Fruit fly (Drosophila melanogaster) whole organism, embryonic: Measurements from ENCODE around the gene Trf.

Source experiments
- CG10321 ChIP-seq: fragments of 200-800 bp; sonication (Bioruptor generic); IDR thresholded peaks from 2 replicates; pipeline ENCODE4 v1.3.6; 2022; ENCODE audit warnings: missing biosample characterization, missing genetic modification characterization
- CG11093 ChIP-seq: fragments of 200-800 bp; sonication (Bioruptor generic); IDR thresholded peaks from 3 replicates; pipeline ENCODE4 v1.3.6; 2022; ENCODE audit warnings: missing biosample characterization, missing genetic modification characterization
- CG12391 ChIP-seq: fragments of 200-800 bp; sonication (Bioruptor generic); optimal IDR thresholded peaks from 3 replicates; lab custom pipeline; 2018; ENCODE audit warnings: missing biosample characterization, mild to moderate bottlenecking, missing genetic modification characterization, moderate library complexity
- CG12769 ChIP-seq: fragments of 200-800 bp; sonication (Bioruptor generic); optimal IDR thresholded peaks from 2 replicates; lab custom pipeline; 2019; ENCODE audit warnings: missing biosample characterization, mild to moderate bottlenecking, missing genetic modification characterization, moderate library complexity
- CG14014 ChIP-seq: fragments of 200-800 bp; sonication (Bioruptor generic); IDR thresholded peaks from 2 replicates; pipeline ENCODE4 v1.3.6; 2022; ENCODE audit warnings: missing biosample characterization, missing genetic modification characterization
- CG1603 ChIP-seq: fragments of 200-800 bp; sonication (Bioruptor generic); optimal IDR thresholded peaks from 2 replicates; lab custom pipeline; 2019; ENCODE audit warnings: missing biosample characterization, mild to moderate bottlenecking, missing genetic modification characterization, moderate library complexity
- CG16863 ChIP-seq: fragments of 200-800 bp; sonication (Bioruptor generic); optimal IDR thresholded peaks from 3 replicates; lab custom pipeline; 2016; ENCODE audit warnings: missing biosample characterization, missing genetic modification characterization
- CG17829 ChIP-seq: fragments of 200-800 bp; optimal IDR thresholded peaks from 2 replicates; lab custom pipeline; 2019; ENCODE audit warnings: missing biosample characterization, mild to moderate bottlenecking, missing genetic modification characterization, moderate library complexity
- CG18011 ChIP-seq: fragments of 200-800 bp; sonication (Bioruptor generic); optimal IDR thresholded peaks from 2 replicates; lab custom pipeline; 2017; ENCODE audit warnings: missing biosample characterization, missing genetic modification characterization, mild to moderate bottlenecking, moderate library complexity, missing genotype
- CG18262 ChIP-seq: fragments of 200-800 bp; optimal IDR thresholded peaks from 3 replicates; lab custom pipeline; 2019; ENCODE audit warnings: missing biosample characterization, mild to moderate bottlenecking, missing genetic modification characterization, moderate library complexity
- CG1832 ChIP-seq: fragments of 200-800 bp; sonication (Bioruptor generic); optimal IDR thresholded peaks from 2 replicates; lab custom pipeline; 2017; ENCODE audit warnings: missing biosample characterization, mild to moderate bottlenecking, missing genetic modification characterization, inconsistent platforms
- CG2116 ChIP-seq: fragments of 200-800 bp; sonication (Bioruptor generic); optimal IDR thresholded peaks from 3 replicates; lab custom pipeline; 2018; ENCODE audit warnings: missing biosample characterization, mild to moderate bottlenecking, missing genetic modification characterization
- CG2199 ChIP-seq: fragments of 200-800 bp; sonication (Bioruptor generic); IDR thresholded peaks from 3 replicates; pipeline ENCODE4 v1.3.6; 2022; ENCODE audit warnings: missing biosample characterization, missing genetic modification characterization
- CG2712 ChIP-seq: fragments of 200-800 bp; optimal IDR thresholded peaks from 3 replicates; lab custom pipeline; 2019; ENCODE audit warnings: missing biosample characterization, mild to moderate bottlenecking, missing genetic modification characterization, moderate library complexity
- CG3163 ChIP-seq: fragments of 200-800 bp; sonication (Bioruptor generic); optimal IDR thresholded peaks from 3 replicates; lab custom pipeline; 2016; ENCODE audit warnings: missing biosample characterization, missing genetic modification characterization
- CG33557 ChIP-seq: fragments of 200-800 bp; sonication (Bioruptor generic); optimal IDR thresholded peaks from 2 replicates; lab custom pipeline; 2019; ENCODE audit warnings: missing biosample characterization, mild to moderate bottlenecking, missing genetic modification characterization, moderate library complexity
- CG8924 ChIP-seq: fragments of 200-800 bp; optimal IDR thresholded peaks from 3 replicates; lab custom pipeline; 2019; ENCODE audit warnings: missing biosample characterization, mild to moderate bottlenecking, missing genetic modification characterization, moderate library complexity
- CG9215 ChIP-seq: fragments of 200-800 bp; sonication (Bioruptor generic); IDR thresholded peaks from 2 replicates; pipeline ENCODE4 v1.3.6; 2022; ENCODE audit warnings: missing biosample characterization, missing genetic modification characterization
- CHES-1-like ChIP-seq: fragments of 200-800 bp; sonication (Bioruptor generic); optimal IDR thresholded peaks from 2 replicates; lab custom pipeline; 2016; ENCODE audit warnings: missing biosample characterization, missing genetic modification characterization
- Deaf1 ChIP-seq: fragments of 200-800 bp; optimal IDR thresholded peaks from 3 replicates; lab custom pipeline; 2019; ENCODE audit warnings: missing biosample characterization, mild to moderate bottlenecking, missing genetic modification characterization, moderate library complexity
- Hmr ChIP-seq: fragments of 200-800 bp; sonication (Bioruptor generic); optimal IDR thresholded peaks from 3 replicates; lab custom pipeline; 2017; ENCODE audit warnings: mild to moderate bottlenecking, missing biosample characterization, missing genetic modification reagents, missing genetic modification characterization
- Hr78 ChIP-seq, 2 experiments: fragments of 200-800 bp in 1 of 2; fragments of >200 bp in 1 of 2; sonication (Bioruptor generic) in 1 of 2; optimal IDR thresholded peaks; 2 replicates each; lab custom pipeline; 2017 to 2019; ENCODE audit warnings: missing biosample characterization in 2 of 2, missing genetic modification characterization in 2 of 2, mild to moderate bottlenecking in 1 of 2, moderate library complexity in 1 of 2
- Med ChIP-seq: fragments of 200-800 bp; sonication (Bioruptor generic); peaks from one replicate; lab custom pipeline; 2016; ENCODE audit warnings: missing biosample characterization, missing genetic modification characterization, mild to moderate bottlenecking, inconsistent platforms, moderate library complexity
- Nf-YB ChIP-seq: fragments of 200-800 bp; sonication (Bioruptor generic); optimal IDR thresholded peaks from 3 replicates; lab custom pipeline; 2019; ENCODE audit warnings: missing biosample characterization, mild to moderate bottlenecking, missing genetic modification characterization, moderate library complexity
- Oaz ChIP-seq: fragments of 200-800 bp; sonication (Bioruptor generic); IDR thresholded peaks from 2 replicates; pipeline ENCODE4 v1.3.6; 2022; ENCODE audit warnings: missing biosample characterization, missing genetic modification characterization
- Pdp1 ChIP-seq, 2 experiments: fragments of 200-800 bp; sonication (Bioruptor generic); optimal IDR thresholded peaks; 3 replicates each; lab custom pipeline; 2016; ENCODE audit warnings: missing biosample characterization in 2 of 2, missing genetic modification characterization in 2 of 2, mild to moderate bottlenecking in 1 of 2, moderate library complexity in 1 of 2
- TFAM ChIP-seq: fragments of 200-800 bp; sonication (Bioruptor generic); optimal IDR thresholded peaks from 2 replicates; lab custom pipeline; 2017; ENCODE audit warnings: missing biosample characterization, missing genetic modification characterization, inconsistent platforms
- Vsx1 ChIP-seq: fragments of 200-800 bp; sonication (Bioruptor generic); optimal IDR thresholded peaks from 2 replicates; lab custom pipeline; 2017; ENCODE audit warnings: missing biosample characterization, mild to moderate bottlenecking, missing genetic modification characterization, missing genetic modification reagents
- ase ChIP-seq: fragments of 200-800 bp; sonication (Bioruptor generic); IDR thresholded peaks from 3 replicates; pipeline ENCODE4 v1.3.6; 2022; ENCODE audit warnings: missing biosample characterization, missing genetic modification characterization
- bab2 ChIP-seq: fragments of 200-800 bp; sonication (Bioruptor generic); optimal IDR thresholded peaks from 2 replicates; lab custom pipeline; 2016; ENCODE audit warnings: missing biosample characterization, missing genetic modification characterization
- bbx ChIP-seq: fragments of 200-800 bp; sonication (Bioruptor generic); IDR thresholded peaks from 2 replicates; pipeline ENCODE4 v1.3.6; 2022; ENCODE audit warnings: missing biosample characterization, missing genetic modification characterization; ENCODE audit not compliant: partially characterized antibody
- cas ChIP-seq: fragments of 200-800 bp; sonication (Bioruptor generic); IDR thresholded peaks from 2 replicates; pipeline ENCODE4 v1.3.6; 2022; ENCODE audit warnings: missing biosample characterization, missing genetic modification characterization
- chm ChIP-seq: fragments of 200-800 bp; sonication (Bioruptor generic); IDR thresholded peaks from 2 replicates; pipeline ENCODE4 v1.3.6; 2022; ENCODE audit warnings: missing biosample characterization, missing genetic modification characterization
- chn ChIP-seq: fragments of 200-800 bp; sonication (Bioruptor generic); optimal IDR thresholded peaks from 2 replicates; lab custom pipeline; 2016; ENCODE audit warnings: missing biosample characterization, missing genetic modification characterization
- dimm ChIP-seq: fragments of 200-800 bp; sonication (Bioruptor generic); IDR thresholded peaks from 2 replicates; pipeline ENCODE4 v1.3.6; 2022; ENCODE audit warnings: missing biosample characterization, missing genetic modification characterization
- eve ChIP-seq, 2 experiments: fragments of >200 bp; optimal IDR thresholded peaks; 2 replicates each; lab custom pipeline; 2017; ENCODE audit warnings: missing biosample characterization in 2 of 2, missing genetic modification characterization in 2 of 2
- eyg ChIP-seq: fragments of 200-800 bp; sonication (Bioruptor generic); optimal IDR thresholded peaks from 3 replicates; lab custom pipeline; 2016; ENCODE audit warnings: missing biosample characterization, missing genetic modification characterization
- knrl ChIP-seq: fragments of 200-800 bp; sonication (Bioruptor generic); IDR thresholded peaks from 3 replicates; pipeline ENCODE4 v1.3.6; 2022; ENCODE audit warnings: missing biosample characterization, missing genetic modification characterization; ENCODE audit not compliant: partially characterized antibody
- nau ChIP-seq: fragments of 200-800 bp; sonication (Bioruptor generic); optimal IDR thresholded peaks from 3 replicates; lab custom pipeline; 2017; ENCODE audit warnings: missing biosample characterization, mild to moderate bottlenecking, missing genetic modification characterization, missing genetic modification reagents
- nerfin-1 ChIP-seq: fragments of 200-800 bp; sonication (Bioruptor generic); optimal IDR thresholded peaks from 3 replicates; lab custom pipeline; 2019; ENCODE audit warnings: missing biosample characterization, mild to moderate bottlenecking, missing genetic modification characterization, moderate library complexity
- nom ChIP-seq: fragments of 200-800 bp; sonication (Bioruptor generic); optimal IDR thresholded peaks from 2 replicates; lab custom pipeline; 2017; ENCODE audit warnings: missing biosample characterization, missing genetic modification characterization, mild to moderate bottlenecking, moderate library complexity, missing genetic modification reagents
- odd ChIP-seq: fragments of 200-800 bp; sonication (Bioruptor generic); optimal IDR thresholded peaks from 2 replicates; lab custom pipeline; 2017; ENCODE audit warnings: missing biosample characterization, mild to moderate bottlenecking, missing genetic modification characterization
- pzg ChIP-seq: fragments of 200-800 bp; sonication (Bioruptor generic); optimal IDR thresholded peaks from 3 replicates; lab custom pipeline; 2018; ENCODE audit warnings: missing biosample characterization, mild to moderate bottlenecking, missing genetic modification characterization, moderate library complexity
- row ChIP-seq: fragments of 200-800 bp; sonication (Bioruptor generic); IDR thresholded peaks from 3 replicates; pipeline ENCODE4 v1.3.6; 2022; ENCODE audit warnings: missing biosample characterization, missing genetic modification characterization
- sqz ChIP-seq: fragments of 200-800 bp; sonication (Bioruptor generic); optimal IDR thresholded peaks from 3 replicates; lab custom pipeline; 2018; ENCODE audit warnings: missing biosample characterization, mild to moderate bottlenecking, missing genetic modification characterization
- tin ChIP-seq: fragments of 200-800 bp; sonication (Bioruptor generic); optimal IDR thresholded peaks from 3 replicates; lab custom pipeline; 2016; ENCODE audit warnings: missing biosample characterization, missing genetic modification characterization
- unc-4 ChIP-seq: fragments of 200-800 bp; sonication (Bioruptor generic); IDR thresholded peaks from 2 replicates; pipeline ENCODE4 v1.3.6; 2022; ENCODE audit warnings: missing biosample characterization, missing genetic modification characterization; ENCODE audit not compliant: partially characterized antibody
- unpg ChIP-seq: fragments of 200-800 bp; sonication (Bioruptor generic); optimal IDR thresholded peaks from 3 replicates; lab custom pipeline; 2018; ENCODE audit warnings: missing biosample characterization, mild to moderate bottlenecking, missing genetic modification characterization, moderate library complexity
- vfl ChIP-seq: fragments of 200-800 bp; sonication (Bioruptor generic); optimal IDR thresholded peaks from 2 replicates; lab custom pipeline; 2016; ENCODE audit warnings: missing biosample characterization, missing genetic modification characterization

Trf gene

dm6 chr2L:8030693-8031210 is 41.9 kb upstream of the Trf start, which contains the start of gene Cka (continued):
- no peak for TF ChIP-seq Vsx1
- peak; percentile 46 for TF ChIP-seq CG33557
- no peak for TF ChIP-seq Hr78 (GFP tag; optimal IDR thresholded peaks at IDR 0.05; lab: Kevin White, UChicago)
- TF ChIP-seq ase (GFP tag; lab: Robert Waterston, UW), result 0 out of 3 replicates have a peak, but pooled peaks have one; percentile 28
- peak; percentile 47 for TF ChIP-seq sqz
- TF ChIP-seq Hmr (GFP tag; lab: Kevin White, UChicago), result peak; percentile 42
- TF ChIP-seq odd (GFP tag; lab: Kevin White, UChicago), result no peak
- TF ChIP-seq CHES-1-like (GFP tag; lab: Kevin White, UChicago), result no peak
- peak; percentile 17 for TF ChIP-seq CG17829 (tag; lab: Kevin White, UChicago)
- TF ChIP-seq Nf-YB (GFP tag; lab: Kevin White, UChicago), result peak; percentile 75
- TF ChIP-seq chm (GFP tag; lab: Robert Waterston, UW), result peak; percentile 54; the same call in 1 of the 2 replicates
- TF ChIP-seq CG18262 (tag; lab: Kevin White, UChicago), result peak; percentile 1
- no peak for TF ChIP-seq tin (GFP tag; lab: Kevin White, UChicago)
- TF ChIP-seq CG8924 (tag; lab: Kevin White, UChicago), result peak; percentile 32
- TF ChIP-seq bbx, result peak; percentile 68
- peak; percentile 59 for TF ChIP-seq pzg (GFP tag; lab: Kevin White, UChicago)
- no peak for TF ChIP-seq CG12769 (tag; lab: Kevin White, UChicago)
- TF ChIP-seq eyg, result no peak
- TF ChIP-seq CG16863 (GFP tag; lab: Kevin White, UChicago), result no peak
- no peak for TF ChIP-seq CG12391 (tag; lab: Kevin White, UChicago)
- no peak for TF ChIP-seq cas (GFP tag; lab: Robert Waterston, UW)
- peak; percentile 21; the same call in 1 of the 3 replicates for TF ChIP-seq knrl
- TF ChIP-seq CG11093 (GFP tag; lab: Robert Waterston, UW), result no peak
- TF ChIP-seq CG1603 (tag; lab: Kevin White, UChicago), result peak; percentile 9

DNA sequence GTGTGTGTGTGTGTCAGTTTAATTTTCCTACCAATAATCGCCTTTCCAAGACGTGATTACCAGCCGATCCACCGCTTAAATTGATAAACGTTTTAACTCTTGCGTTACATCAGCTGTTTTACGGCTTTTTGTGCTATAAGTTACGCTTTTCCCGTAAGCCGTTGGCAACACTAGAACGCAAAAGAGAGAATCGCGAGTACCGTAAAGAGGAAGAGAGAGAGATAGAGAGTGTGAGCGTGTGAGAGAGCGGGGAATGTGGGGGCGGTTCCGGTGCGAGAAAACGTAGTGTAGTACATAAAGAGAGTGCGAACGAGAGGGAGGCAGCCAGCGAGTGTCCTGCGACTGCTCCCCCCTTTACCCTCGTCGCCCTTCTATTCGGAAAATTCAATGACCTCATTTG is 41.1 kb upstream of the Trf start:
- TF ChIP-seq CG12391 (tag; lab: Kevin White, UChicago) (no peak), dimm (no peak), CG18011 (GFP tag; lab: Kevin White, UChicago) (no peak), CG14014 (GFP tag; lab: Robert Waterston, UW) (no peak), bab2 (GFP tag; lab: Kevin White, UChicago) (no peak), CG9215 (GFP tag; lab: Robert Waterston, UW) (peak; percentile 26; the same call in 1 of the 2 replicates), Oaz (GFP tag; lab: Robert Waterston, UW) (no peak), eve (GFP tag; optimal IDR thresholded peaks at IDR 0.05; lab: Kevin White, UChicago) (no peak), row (GFP tag; lab: Robert Waterston, UW) (0 out of 3 replicates have a peak, but pooled peaks have one; percentile 11), nerfin-1 (tag; lab: Kevin White, UChicago) (peak; percentile 11), CG10321 (peak; percentile 44; the same call in 1 of the 2 replicates), chn (GFP tag; lab: Kevin White, UChicago) (peak; percentile 8), nom (peak; percentile 46), CG2116 (GFP tag; lab: Kevin White, UChicago) (no peak), CG1832 (GFP tag; lab: Kevin White, UChicago) (peak; percentile 68), CG2199 (0 out of 3 replicates have a peak, but pooled peaks have one; percentile 41), unpg (GFP tag; lab: Kevin White, UChicago) (no peak), unc-4 (GFP tag; lab: Robert Waterston, UW) (0 out of 2 replicates have a peak, but pooled peaks have one; percentile 36), Med (GFP tag; lab: Kevin White, UChicago) (peak; percentile 75), Deaf1 (tag; lab: Kevin White, UChicago) (peak; percentile 38), nau (GFP tag; lab: Kevin White, UChicago) (peak; percentile 25), Pdp1 (GFP tag; optimal IDR thresholded peaks at IDR 0.05; lab: Kevin White, UChicago) (peak in 1 of 2 experiments; percentile 29), CG1603 (tag; lab: Kevin White, UChicago) (peak; percentile 0), vfl (GFP tag; lab: Kevin White, UChicago) (no peak), TFAM (GFP tag; lab: Kevin White, UChicago) (no peak), CG2712 (tag; lab: Kevin White, UChicago) (peak; percentile 7), CG3163 (GFP tag; lab: Kevin White, UChicago) (peak; percentile 79)
